Worm (Caenorhabditis elegans): ENCODE results near the gene srg-47.

Gene srg-47

ce11 chrV:14539355-14539754 is 16.7 kb downstream of the srg-47 start:
- TF ChIP-seq lsy-2 (tag; optimal IDR thresholded peaks at IDR 0.05) (no peak), unc-39 (tag; optimal IDR thresholded peaks at IDR 0.05) (no peak), C34F6.9 (tag; optimal IDR thresholded peaks at IDR 0.05) (no peak), mbf-1 (tag; optimal IDR thresholded peaks at IDR 0.05) (no peak), nhr-77 (tag; optimal IDR thresholded peaks at IDR 0.05) (no peak), ztf-11 (tag; optimal IDR thresholded peaks at IDR 0.05) (no peak), Y55F3AM.14 (GFP tag; optimal IDR thresholded peaks at IDR 0.05) (no peak), ZK546.5 (tag; optimal IDR thresholded peaks at IDR 0.05) (no peak)

- TF ChIP-seq sma-9 (GFP tag; optimal IDR thresholded peaks at IDR 0.05), result no peak
- TF ChIP-seq sma-9 (tag; optimal IDR thresholded peaks at IDR 0.05), result no peak
- TF ChIP-seq nhr-77 (tag; optimal IDR thresholded peaks at IDR 0.05), result no peak
- TF ChIP-seq egl-27 (tag; optimal IDR thresholded peaks at IDR 0.05), result no peak
- no peak for TF ChIP-seq skn-1 (tag; optimal IDR thresholded peaks at IDR 0.05)
- TF ChIP-seq nhr-12 (tag; optimal IDR thresholded peaks at IDR 0.05), result no peak
- TF ChIP-seq nhr-25 (tag; optimal IDR thresholded peaks at IDR 0.05), result no peak
- TF ChIP-seq mab-5 (tag; optimal IDR thresholded peaks at IDR 0.05), result no peak
- TF ChIP-seq nhr-6 (tag; optimal IDR thresholded peaks at IDR 0.05), result no peak
- TF ChIP-seq ZK546.5 (tag; optimal IDR thresholded peaks at IDR 0.05), result no peak
- TF ChIP-seq elt-1 (tag; optimal IDR thresholded peaks at IDR 0.05), result no peak
- TF ChIP-seq lin-13 (GFP tag; optimal IDR thresholded peaks at IDR 0.05), result no peak
- TF ChIP-seq ama-1 (optimal IDR thresholded peaks at IDR 0.05), result no peak
- TF ChIP-seq blmp-1 (tag; optimal IDR thresholded peaks at IDR 0.05; ENCODE audit: insufficient read depth), result no peak
- TF ChIP-seq lin-39 (tag; optimal IDR thresholded peaks at IDR 0.05), result no peak
- TF ChIP-seq dmd-4 (tag; optimal IDR thresholded peaks at IDR 0.05), result no peak
- no peak for TF ChIP-seq sem-4 (tag; optimal IDR thresholded peaks at IDR 0.05)
- no peak for TF ChIP-seq ceh-16 (tag; optimal IDR thresholded peaks at IDR 0.05)
Measured at ce11 chrV:14536274-14536673, 19.8 kb downstream of the srg-47 start, which contains the start of gene tag-191. Gene tag-191 (minus strand): TSS chrV:14536374.

- TF ChIP-seq F13H6.1 (tag; optimal IDR thresholded peaks at IDR 0.05) (no peak), skn-1 (tag; optimal IDR thresholded peaks at IDR 0.05) (no peak), sma-3 (GFP tag; optimal IDR thresholded peaks at IDR 0.05) (no peak), ztf-1 (GFP tag; conservative IDR thresholded peaks at IDR 0.05) (no peak), fos-1 (tag; optimal IDR thresholded peaks at IDR 0.05) (no peak), Y55F3AM.14 (GFP tag; optimal IDR thresholded peaks at IDR 0.05) (no peak), nhr-21 (tag; optimal IDR thresholded peaks at IDR 0.05) (no peak), lin-39 (tag; optimal IDR thresholded peaks at IDR 0.05) (no peak), ama-1 (optimal IDR thresholded peaks at IDR 0.05) (no peak), nhr-237 (tag; optimal IDR thresholded peaks at IDR 0.05) (no peak), nhr-23 (tag; optimal IDR thresholded peaks at IDR 0.05) (no peak), crh-2 (tag; optimal IDR thresholded peaks at IDR 0.05) (no peak), dmd-4 (tag; optimal IDR thresholded peaks at IDR 0.05) (no peak), nhr-129 (tag; optimal IDR thresholded peaks at IDR 0.05) (no peak)
Measured at ce11 chrV:14532374-14532773, 23.7 kb downstream of the srg-47 start.

ce11 chrV:14530813-14531212 is 25.3 kb downstream of the srg-47 start, which contains the start of gene kcnl-4:
Gene kcnl-4 (plus strand): TSS chrV:14531113.
- no peak for TF ChIP-seq nhr-6 (tag; optimal IDR thresholded peaks at IDR 0.05)
- TF ChIP-seq ama-1 (optimal IDR thresholded peaks at IDR 0.05), result no peak
- no peak for TF ChIP-seq snpc-4 (tag; optimal IDR thresholded peaks at IDR 0.05)
- TF ChIP-seq ztf-4 (tag; optimal IDR thresholded peaks at IDR 0.05), result no peak
- no peak for TF ChIP-seq fos-1 (tag; optimal IDR thresholded peaks at IDR 0.05)
- TF ChIP-seq gmeb-1 (tag; optimal IDR thresholded peaks at IDR 0.05), result no peak
- no peak for TF ChIP-seq lin-13 (GFP tag; optimal IDR thresholded peaks at IDR 0.05)
- TF ChIP-seq ceh-82 (tag; optimal IDR thresholded peaks at IDR 0.05), result no peak

- TF ChIP-seq sem-4 (tag; optimal IDR thresholded peaks at IDR 0.05) (no peak), mbf-1 (tag; optimal IDR thresholded peaks at IDR 0.05) (no peak), zag-1 (tag; optimal IDR thresholded peaks at IDR 0.05) (no peak), nhr-129 (tag; optimal IDR thresholded peaks at IDR 0.05) (no peak), nhr-237 (tag; optimal IDR thresholded peaks at IDR 0.05) (no peak), nhr-12 (tag; optimal IDR thresholded peaks at IDR 0.05) (no peak), lin-39 (tag; optimal IDR thresholded peaks at IDR 0.05) (no peak), crh-2 (tag; optimal IDR thresholded peaks at IDR 0.05) (no peak), snpc-4 (tag; optimal IDR thresholded peaks at IDR 0.05) (no peak), nhr-23 (tag; optimal IDR thresholded peaks at IDR 0.05) (no peak), unc-62 (GFP tag; optimal IDR thresholded peaks at IDR 0.05) (no peak), alr-1 (tag; optimal IDR thresholded peaks at IDR 0.05) (no peak), F13H6.1 (tag; optimal IDR thresholded peaks at IDR 0.05) (no peak)
Measured at ce11 chrV:14527210-14527609, 28.9 kb downstream of the srg-47 start.
